Worm (Caenorhabditis elegans) whole organism, mixed stage, embryonic: ENCODE measurements around the gene F43E2.11.

Experiments
- M03D4.4 ChIP-seq: sonication (generic microtip); optimal IDR thresholded peaks from 2 replicates; lab custom pipeline; 2017; ENCODE audit warnings: mild to moderate bottlenecking, missing genetic modification characterization, missing compliant biosample characterization
- bed-3 ChIP-seq: fragments of 200-800 bp; sonication (Bioruptor generic); optimal IDR thresholded peaks from 3 replicates; lab custom pipeline; 2018; ENCODE audit warnings: mild to moderate bottlenecking, missing genetic modification characterization, moderate library complexity, missing compliant biosample characterization
- blmp-1 ChIP-seq: fragments of 150-350 bp; optimal IDR thresholded peaks from 2 replicates; lab custom pipeline; 2014; ENCODE audit warnings: missing biosample characterization, missing genetic modification characterization
- ceh-39 ChIP-seq: fragments of 150-350 bp; optimal IDR thresholded peaks from 2 replicates; lab custom pipeline; 2014; ENCODE audit warnings: missing biosample characterization, missing genetic modification characterization
- ceh-43 ChIP-seq: fragments of 200-800 bp; sonication (Bioruptor generic); optimal IDR thresholded peaks from 2 replicates; lab custom pipeline; 2018; ENCODE audit warnings: mild to moderate bottlenecking, missing genetic modification characterization, moderate library complexity, missing compliant biosample characterization
- ceh-83 ChIP-seq: fragments of 200-800 bp; sonication (Bioruptor generic); optimal IDR thresholded peaks from 2 replicates; lab custom pipeline; 2018; ENCODE audit warnings: mild to moderate bottlenecking, missing genetic modification characterization, missing compliant biosample characterization
- ces-1 ChIP-seq: fragments of 150-350 bp; optimal IDR thresholded peaks from 2 replicates; lab custom pipeline; 2014; ENCODE audit warnings: missing biosample characterization, missing genetic modification reagents, missing genetic modification characterization
- cnd-1 ChIP-seq: fragments of 200-800 bp; sonication (Bioruptor generic); optimal IDR thresholded peaks from 2 replicates; lab custom pipeline; 2018; ENCODE audit warnings: mild to moderate bottlenecking, missing genetic modification characterization, missing compliant biosample characterization
- drap-1 ChIP-seq: fragments of 200-800 bp; sonication (Bioruptor generic); optimal IDR thresholded peaks from 3 replicates; lab custom pipeline; 2018; ENCODE audit warnings: mild to moderate bottlenecking, missing genetic modification characterization, missing compliant biosample characterization
- elt-1 ChIP-seq: sonication (generic microtip); optimal IDR thresholded peaks from 2 replicates; lab custom pipeline; 2017; ENCODE audit warnings: missing genetic modification characterization, mild to moderate bottlenecking, missing compliant biosample characterization, antibody characterized with exemption, moderate library complexity, borderline replicate concordance; ENCODE audit not compliant: insufficient read depth
- flh-1 ChIP-seq: fragments of 200-800 bp; sonication (Bioruptor generic); optimal IDR thresholded peaks from 2 replicates; lab custom pipeline; 2018; ENCODE audit warnings: mild to moderate bottlenecking, missing genetic modification characterization, moderate library complexity, missing compliant biosample characterization
- ham-2 ChIP-seq: fragments of 200-800 bp; sonication (Bioruptor generic); optimal IDR thresholded peaks from 2 replicates; lab custom pipeline; 2018; ENCODE audit warnings: mild to moderate bottlenecking, missing genetic modification characterization, missing compliant biosample characterization
- hlh-1 ChIP-seq: fragments of 150-350 bp; optimal IDR thresholded peaks from 2 replicates; lab custom pipeline; 2014; ENCODE audit warnings: missing biosample characterization, missing genetic modification reagents, missing genetic modification characterization
- lin-13 ChIP-seq: fragments of 150-350 bp; optimal IDR thresholded peaks from 2 replicates; lab custom pipeline; 2014; ENCODE audit warnings: missing biosample characterization, missing genetic modification characterization
- lin-32 ChIP-seq: fragments of 200-800 bp; sonication (Bioruptor generic); optimal IDR thresholded peaks from 2 replicates; lab custom pipeline; 2018; ENCODE audit warnings: mild to moderate bottlenecking, missing genetic modification characterization, missing compliant biosample characterization
- lsy-2 ChIP-seq: fragments of 150-350 bp; optimal IDR thresholded peaks from 2 replicates; lab custom pipeline; 2014; ENCODE audit warnings: missing biosample characterization, missing genetic modification characterization
- mab-5 ChIP-seq: fragments of 150-350 bp; optimal IDR thresholded peaks from 2 replicates; lab custom pipeline; 2014; ENCODE audit warnings: missing biosample characterization, missing genetic modification characterization
- mep-1 ChIP-seq: fragments of 150-350 bp; optimal IDR thresholded peaks from 2 replicates; lab custom pipeline; 2017; ENCODE audit warnings: missing biosample characterization, missing genetic modification reagents, missing genetic modification characterization, inconsistent platforms
- nhr-12 ChIP-seq: fragments of 150-350 bp; optimal IDR thresholded peaks from 2 replicates; lab custom pipeline; 2014; ENCODE audit warnings: missing biosample characterization, missing genetic modification characterization
- nhr-2 ChIP-seq: fragments of 150-350 bp; optimal IDR thresholded peaks from 2 replicates; lab custom pipeline; 2014; ENCODE audit warnings: missing biosample characterization, missing genetic modification characterization
- nhr-237 ChIP-seq: fragments of 150-350 bp; optimal IDR thresholded peaks from 2 replicates; lab custom pipeline; 2014; ENCODE audit warnings: missing biosample characterization, missing genetic modification characterization
- nhr-28 ChIP-seq: fragments of 150-350 bp; optimal IDR thresholded peaks from 2 replicates; lab custom pipeline; 2014; ENCODE audit warnings: missing biosample characterization, missing genetic modification characterization
- nhr-76 ChIP-seq: sonication (generic microtip); optimal IDR thresholded peaks from 2 replicates; lab custom pipeline; 2017; ENCODE audit warnings: missing biosample characterization, missing genetic modification characterization
- pha-4 ChIP-seq: fragments of 150-350 bp; optimal IDR thresholded peaks from 2 replicates; lab custom pipeline; 2018; ENCODE audit warnings: missing biosample characterization, missing genetic modification reagents, missing genetic modification characterization
- sem-2 ChIP-seq: fragments of 200-800 bp; sonication (Bioruptor generic); optimal IDR thresholded peaks from 2 replicates; lab custom pipeline; 2018; ENCODE audit warnings: mild to moderate bottlenecking, missing genetic modification characterization, missing compliant biosample characterization
- snpc-4 ChIP-seq: fragments of 150-350 bp; optimal IDR thresholded peaks from 2 replicates; lab custom pipeline; 2014; ENCODE audit warnings: missing biosample characterization, missing genetic modification characterization
- unc-120 ChIP-seq: sonication (generic microtip); optimal IDR thresholded peaks from 2 replicates; lab custom pipeline; 2017; ENCODE audit warnings: missing genetic modification characterization, missing compliant biosample characterization; ENCODE audit not compliant: poor library complexity, severe bottlenecking
- unc-62 ChIP-seq: fragments of 150-350 bp; optimal IDR thresholded peaks from 2 replicates; lab custom pipeline; 2014; ENCODE audit warnings: missing biosample characterization, missing genetic modification reagents, missing genetic modification characterization
- zip-8 ChIP-seq: fragments of 150-350 bp; optimal IDR thresholded peaks from 2 replicates; lab custom pipeline; 2014; ENCODE audit warnings: missing biosample characterization, missing genetic modification characterization

The F43E2.11 gene

ce11 chrII:7405262-7405661 lies 35.2 kb upstream of the F43E2.11 start:
- peak; percentile 24 for TF ChIP-seq ham-2 (GFP tag; lab: Kevin White, UChicago)
- TF ChIP-seq blmp-1 (tag; lab: Kevin White, UChicago): peak; percentile 89
- TF ChIP-seq zip-8 (tag; lab: Kevin White, UChicago): peak; percentile 68
- TF ChIP-seq nhr-12 (tag; lab: Kevin White, UChicago): no peak

ce11 chrII:7404001-7404400 lies 33.9 kb upstream of the F43E2.11 start:
- no peak for TF ChIP-seq unc-120 (tag; lab: Kevin White, UChicago)
- no peak for TF ChIP-seq bed-3 (GFP tag; lab: Kevin White, UChicago)
- no peak for TF ChIP-seq nhr-28 (tag; lab: Kevin White, UChicago)
- no peak for TF ChIP-seq nhr-237 (tag; lab: Kevin White, UChicago)
- no peak for TF ChIP-seq drap-1 (GFP tag; lab: Kevin White, UChicago)
- no peak for TF ChIP-seq sem-2 (GFP tag; lab: Kevin White, UChicago)
- no peak for TF ChIP-seq ceh-39 (tag; lab: Kevin White, UChicago)
- TF ChIP-seq nhr-76: no peak
- no peak for TF ChIP-seq unc-62 (GFP tag; lab: Kevin White, UChicago)
- TF ChIP-seq flh-1 (GFP tag; lab: Kevin White, UChicago): no peak
- TF ChIP-seq lsy-2 (tag; lab: Kevin White, UChicago): no peak
- no peak for TF ChIP-seq nhr-2
- no peak for TF ChIP-seq lin-13 (tag; lab: Kevin White, UChicago)
- TF ChIP-seq pha-4 (tag; lab: Kevin White, UChicago): no peak
- TF ChIP-seq ham-2 (GFP tag; lab: Kevin White, UChicago): no peak
- no peak for TF ChIP-seq snpc-4 (tag; lab: Kevin White, UChicago)
- TF ChIP-seq elt-1 (tag; lab: Kevin White, UChicago): no peak
- no peak for TF ChIP-seq lin-32 (GFP tag; lab: Kevin White, UChicago)
- TF ChIP-seq mep-1: no peak
- TF ChIP-seq blmp-1 (tag; lab: Kevin White, UChicago): no peak

- no peak for TF ChIP-seq bed-3 (GFP tag; lab: Kevin White, UChicago)
- no peak for TF ChIP-seq cnd-1
Measured at ce11 chrII:7402625-7403024, 32.5 kb upstream of the F43E2.11 start, which contains the start of gene nas-7. Gene nas-7 (minus strand): TSS chrII:7402725.

ce11 chrII:7398712-7399111 lies 28.6 kb upstream of the F43E2.11 start, which contains the start of gene C07D10.1:
Gene C07D10.1 (plus strand): TSS chrII:7399012.
- no peak for TF ChIP-seq nhr-76

ce11 chrII:7397273-7397840 lies 27.3 kb upstream of the F43E2.11 start:
- TF ChIP-seq elt-1 (tag; lab: Kevin White, UChicago) (peak; percentile 81), hlh-1 (tag; lab: Kevin White, UChicago) (no peak)

ce11 chrII:7396081-7396480 lies 26.0 kb upstream of the F43E2.11 start:
- TF ChIP-seq lin-32 (GFP tag; lab: Kevin White, UChicago): no peak
- no peak for TF ChIP-seq ceh-83 (GFP tag; lab: Kevin White, UChicago)
- TF ChIP-seq nhr-237 (tag; lab: Kevin White, UChicago): no peak
- TF ChIP-seq nhr-12 (tag; lab: Kevin White, UChicago): no peak
- TF ChIP-seq M03D4.4: no peak
- TF ChIP-seq unc-62 (GFP tag; lab: Kevin White, UChicago): no peak
- TF ChIP-seq flh-1 (GFP tag; lab: Kevin White, UChicago): no peak
- TF ChIP-seq mab-5: no peak
- no peak for TF ChIP-seq nhr-28 (tag; lab: Kevin White, UChicago)
- TF ChIP-seq ces-1 (GFP tag; lab: Kevin White, UChicago): no peak
- no peak for TF ChIP-seq hlh-1 (tag; lab: Kevin White, UChicago)
- no peak for TF ChIP-seq pha-4 (tag; lab: Kevin White, UChicago)
- TF ChIP-seq nhr-76: no peak
- TF ChIP-seq ceh-43: no peak
- no peak for TF ChIP-seq elt-1 (tag; lab: Kevin White, UChicago)
- no peak for TF ChIP-seq lin-13 (tag; lab: Kevin White, UChicago)
